Worm (Caenorhabditis elegans) whole organism, L4/young adult: ENCODE data around the gene Y116A8B.1.

ENCODE experiments used
- W03F9.2 ChIP-seq: fragments of 150-350 bp; optimal IDR thresholded peaks from 2 replicates; lab custom pipeline; 2014; ENCODE audit warnings: missing biosample characterization, missing genetic modification characterization
- him-1 ChIP-seq: sonication (generic microtip); optimal IDR thresholded peaks from 2 replicates; lab custom pipeline; 2016; ENCODE audit warnings: missing genotype, missing genetic modification reagents, missing genetic modification characterization, missing compliant biosample characterization

DNA sequence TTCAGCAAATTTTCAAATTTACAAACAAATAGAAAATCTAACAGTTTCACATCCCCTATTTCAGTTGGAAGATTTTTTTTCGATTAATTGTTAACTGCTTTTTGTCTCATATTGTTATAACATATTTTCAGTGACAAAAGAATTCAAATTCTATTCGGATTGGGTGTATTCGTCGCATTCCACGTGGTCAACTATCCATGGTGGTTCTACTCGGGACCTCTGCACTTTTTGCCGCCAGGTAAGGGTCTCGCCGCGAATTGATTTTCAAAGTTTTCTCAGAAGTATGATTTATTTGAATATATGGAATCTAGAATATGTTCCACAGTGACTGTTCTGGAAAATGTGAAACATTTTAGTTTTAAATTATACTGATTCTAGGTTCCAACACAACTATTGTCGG is 32.4 kb downstream of the Y116A8B.1 start:
- TF ChIP-seq him-1 (tag; lab: Kevin White, UChicago) (no peak), W03F9.2 (tag; lab: Kevin White, UChicago) (no peak)
